Fruit fly (Drosophila melanogaster): ENCODE results near the gene Grip.

Gene Grip

dm6 chrX:6027846-6028245, 61.8 kb downstream of the Grip start (continued):
- TF ChIP-seq Eip74EF (GFP tag; optimal IDR thresholded peaks at IDR 0.05) = no peak
- TF ChIP-seq CG15073 (GFP tag; optimal IDR thresholded peaks at IDR 0.05) = no peak
- no peak for TF ChIP-seq CG14710 (tag; optimal IDR thresholded peaks at IDR 0.05)
- TF ChIP-seq sens (GFP tag) = peak; percentile 49
- TF ChIP-seq CG8388 (GFP tag; optimal IDR thresholded peaks at IDR 0.05) = peak; percentile 70
- TF ChIP-seq nom (GFP tag; optimal IDR thresholded peaks at IDR 0.05) = peak; percentile 38
- no peak for TF ChIP-seq CG8924 (tag; optimal IDR thresholded peaks at IDR 0.05)
- no peak for TF ChIP-seq CG17186 (GFP tag; optimal IDR thresholded peaks at IDR 0.05)

- peak; percentile 63 for TF ChIP-seq CG15269 (tag; optimal IDR thresholded peaks at IDR 0.05)
- TF ChIP-seq sens (GFP tag) = peak; percentile 56
- TF ChIP-seq ash1 (GFP tag; optimal IDR thresholded peaks at IDR 0.05) = no peak
- TF ChIP-seq gsb-n (tag; optimal IDR thresholded peaks at IDR 0.05) = peak; percentile 47
- TF ChIP-seq CG12155 (GFP tag; optimal IDR thresholded peaks at IDR 0.05) = no peak
- TF ChIP-seq abd-A (tag; optimal IDR thresholded peaks at IDR 0.05) = peak; percentile 49
- TF ChIP-seq Nf-YB (GFP tag; optimal IDR thresholded peaks at IDR 0.05) = peak; percentile 10
- TF ChIP-seq Rfx (GFP tag; IDR thresholded peaks at IDR 0.05) = peak; percentile 24; the same call in 1 of the 2 replicates
- no peak for TF ChIP-seq CG10366 (GFP tag; IDR thresholded peaks at IDR 0.05)
- peak; percentile 20 for TF ChIP-seq CG13894 (tag; optimal IDR thresholded peaks at IDR 0.05)
- TF ChIP-seq grn (GFP tag; optimal IDR thresholded peaks at IDR 0.05) = peak; percentile 24
- TF ChIP-seq CG18476 (GFP tag; optimal IDR thresholded peaks at IDR 0.05) = no peak
- TF ChIP-seq CG18619 (GFP tag; optimal IDR thresholded peaks at IDR 0.05) = no peak
Observed at dm6 chrX:6029015-6029414, 62.9 kb downstream of the Grip start.

- TF ChIP-seq zfh1 (GFP tag; IDR thresholded peaks at IDR 0.05) (0 out of 3 replicates have a peak, but pooled peaks have one; percentile 27), Xrp1 (GFP tag; IDR thresholded peaks at IDR 0.05) (peak; percentile 9; the same call in 1 of the 2 replicates), bcd (GFP tag; optimal IDR thresholded peaks at IDR 0.05) (no peak), lbe (GFP tag; optimal IDR thresholded peaks at IDR 0.05) (peak; percentile 18), sens (GFP tag) (peak; percentile 43), CG10959 (GFP tag; IDR thresholded peaks at IDR 0.05) (0 out of 2 replicates have a peak, but pooled peaks have one; percentile 21), CG17385 (GFP tag; optimal IDR thresholded peaks at IDR 0.05) (no peak), Med (GFP tag) (peak; percentile 60), CG8388 (GFP tag; optimal IDR thresholded peaks at IDR 0.05) (no peak)
Observed at dm6 chrX:6030010-6030409, 63.9 kb downstream of the Grip start.

- TF ChIP-seq crol (GFP tag; IDR thresholded peaks at IDR 0.05) = 0 out of 2 replicates have a peak, but pooled peaks have one; percentile 9
- TF ChIP-seq Ets65A (GFP tag) = peak; percentile 43
- no peak for TF ChIP-seq CG17385 (GFP tag; optimal IDR thresholded peaks at IDR 0.05)
Observed at dm6 chrX:6030593-6030992, 64.5 kb downstream of the Grip start.

dm6 chrX:6031692-6032091, 65.6 kb downstream of the Grip start:
- TF ChIP-seq Dfd (GFP tag; optimal IDR thresholded peaks at IDR 0.05) (no peak), CG7839 (tag; optimal IDR thresholded peaks at IDR 0.05) (peak; percentile 85), maf-S (GFP tag; optimal IDR thresholded peaks at IDR 0.05) (peak; percentile 79), Tbp (GFP tag; optimal IDR thresholded peaks at IDR 0.05) (no peak), CG5180 (GFP tag; optimal IDR thresholded peaks at IDR 0.05) (peak; percentile 67), Taf1 (GFP tag; IDR thresholded peaks at IDR 0.05) (0 out of 2 replicates have a peak, but pooled peaks have one; percentile 27), dan (GFP tag; IDR thresholded peaks at IDR 0.05) (peak; percentile 24; the same call in 1 of the 2 replicates), CG6854 (GFP tag; optimal IDR thresholded peaks at IDR 0.05) (peak; percentile 62), ro (GFP tag; IDR thresholded peaks at IDR 0.05) (no peak), CG14050 (GFP tag; IDR thresholded peaks at IDR 0.05) (peak; percentile 56), PHDP (tag; optimal IDR thresholded peaks at IDR 0.05) (peak; percentile 71), CG12219 (GFP tag; optimal IDR thresholded peaks at IDR 0.05) (peak; percentile 78), hth (optimal IDR thresholded peaks at IDR 0.05) (no peak), ci (GFP tag; IDR thresholded peaks at IDR 0.05) (peak; percentile 92), prd (optimal IDR thresholded peaks at IDR 0.05) (no peak), prd (GFP tag; IDR thresholded peaks at IDR 0.05) (peak; percentile 89), sd (tag; optimal IDR thresholded peaks at IDR 0.05) (peak; percentile 19)
